Worm (Caenorhabditis elegans): ENCODE results near the gene ncx-3.

ncx-3 gene

ce11 chrIV:10764206-10764605 is 47.8 kb downstream of the ncx-3 start, which contains the start of gene T25B9.11:
Gene T25B9.11 (plus strand): TSS chrIV:10764506.
- TF ChIP-seq nhr-237 (tag; optimal IDR thresholded peaks at IDR 0.05) (no peak), elt-3 (tag; optimal IDR thresholded peaks at IDR 0.05) (no peak), nhr-12 (tag; optimal IDR thresholded peaks at IDR 0.05) (no peak), cnd-1 (tag; optimal IDR thresholded peaks at IDR 0.05) (no peak), ham-2 (GFP tag; optimal IDR thresholded peaks at IDR 0.05) (no peak), blmp-1 (tag; optimal IDR thresholded peaks at IDR 0.05) (no peak), hlh-1 (tag; optimal IDR thresholded peaks at IDR 0.05) (no peak), zip-8 (tag; optimal IDR thresholded peaks at IDR 0.05) (no peak), ceh-39 (tag; optimal IDR thresholded peaks at IDR 0.05) (no peak), nhr-76 (tag; optimal IDR thresholded peaks at IDR 0.05) (no peak), ces-1 (GFP tag; optimal IDR thresholded peaks at IDR 0.05) (no peak), bed-3 (GFP tag; optimal IDR thresholded peaks at IDR 0.05) (no peak), lsy-2 (tag; optimal IDR thresholded peaks at IDR 0.05) (no peak), unc-39 (tag; optimal IDR thresholded peaks at IDR 0.05) (no peak), flh-1 (GFP tag; optimal IDR thresholded peaks at IDR 0.05) (no peak)

- TF ChIP-seq lin-13 (tag; optimal IDR thresholded peaks at IDR 0.05) (no peak), nhr-2 (tag; optimal IDR thresholded peaks at IDR 0.05) (no peak), zip-8 (tag; optimal IDR thresholded peaks at IDR 0.05) (no peak), ceh-43 (GFP tag; optimal IDR thresholded peaks at IDR 0.05) (no peak), drap-1 (GFP tag; optimal IDR thresholded peaks at IDR 0.05) (no peak)
Observed at ce11 chrIV:10765053-10765452, 48.6 kb downstream of the ncx-3 start, which contains the start of gene T25B9.12. Gene T25B9.12 (plus strand): TSS chrIV:10765353.

- TF ChIP-seq unc-39 (tag; optimal IDR thresholded peaks at IDR 0.05), result no peak
- TF ChIP-seq snpc-4 (tag; optimal IDR thresholded peaks at IDR 0.05), result no peak
- TF ChIP-seq drap-1 (GFP tag; optimal IDR thresholded peaks at IDR 0.05), result no peak
- TF ChIP-seq tbx-8 (GFP tag; optimal IDR thresholded peaks at IDR 0.05), result no peak
- no peak for TF ChIP-seq ztf-11 (tag; optimal IDR thresholded peaks at IDR 0.05)
- TF ChIP-seq ceh-39 (tag; optimal IDR thresholded peaks at IDR 0.05), result no peak
- no peak for TF ChIP-seq ces-1 (GFP tag; optimal IDR thresholded peaks at IDR 0.05)
- TF ChIP-seq mep-1 (tag; optimal IDR thresholded peaks at IDR 0.05), result no peak
- TF ChIP-seq hlh-1 (tag; optimal IDR thresholded peaks at IDR 0.05), result no peak
Observed at ce11 chrIV:10766071-10766470, 49.6 kb downstream of the ncx-3 start.

ce11 chrIV:10768146-10768636 is 51.7 kb downstream of the ncx-3 start, which contains the start of gene T25B9.8:
Gene T25B9.8 (minus strand): TSS chrIV:10768196.
- TF ChIP-seq elt-3 (tag; optimal IDR thresholded peaks at IDR 0.05) (no peak), ces-1 (GFP tag; optimal IDR thresholded peaks at IDR 0.05) (peak; percentile 44)

ce11 chrIV:10769353-10769752 is 52.9 kb downstream of the ncx-3 start, which contains the start of gene T25B9.9:
Gene T25B9.9 (plus strand): TSS chrIV:10769653.
- TF ChIP-seq sem-2 (GFP tag; optimal IDR thresholded peaks at IDR 0.05) (no peak), unc-62 (GFP tag; optimal IDR thresholded peaks at IDR 0.05) (no peak), flh-1 (GFP tag; optimal IDR thresholded peaks at IDR 0.05) (no peak), nhr-2 (tag; optimal IDR thresholded peaks at IDR 0.05) (no peak), bed-3 (GFP tag; optimal IDR thresholded peaks at IDR 0.05) (no peak), nhr-28 (tag; optimal IDR thresholded peaks at IDR 0.05) (no peak), blmp-1 (tag; optimal IDR thresholded peaks at IDR 0.05) (no peak), lin-32 (GFP tag; optimal IDR thresholded peaks at IDR 0.05) (no peak), mep-1 (tag; optimal IDR thresholded peaks at IDR 0.05) (no peak), ceh-39 (tag; optimal IDR thresholded peaks at IDR 0.05) (no peak), elt-1 (tag; optimal IDR thresholded peaks at IDR 0.05; ENCODE audit: borderline replicate concordance, insufficient read depth) (no peak)

ce11 chrIV:10771296-10771695 is 54.8 kb downstream of the ncx-3 start:
- no peak for TF ChIP-seq hlh-1 (tag; optimal IDR thresholded peaks at IDR 0.05)
- TF ChIP-seq nhr-28 (tag; optimal IDR thresholded peaks at IDR 0.05), result no peak
- no peak for TF ChIP-seq nhr-12 (tag; optimal IDR thresholded peaks at IDR 0.05)
- TF ChIP-seq drap-1 (GFP tag; optimal IDR thresholded peaks at IDR 0.05), result no peak
- no peak for TF ChIP-seq unc-62 (GFP tag; optimal IDR thresholded peaks at IDR 0.05)
- no peak for TF ChIP-seq pha-4 (tag; optimal IDR thresholded peaks at IDR 0.05)
- TF ChIP-seq unc-120 (tag; optimal IDR thresholded peaks at IDR 0.05; ENCODE audit: poor library complexity, severe bottlenecking), result no peak
- TF ChIP-seq nhr-76 (tag; optimal IDR thresholded peaks at IDR 0.05), result no peak
- TF ChIP-seq nhr-2 (tag; optimal IDR thresholded peaks at IDR 0.05), result no peak
- TF ChIP-seq sptf-1 (tag; optimal IDR thresholded peaks at IDR 0.05), result no peak
